Worm (Caenorhabditis elegans): ENCODE measurements around the gene F18E9.1.

F18E9.1 gene

ce11 chrX:8623840-8624591, 22.7 kb downstream of the F18E9.1 start:
- TF ChIP-seq hmbx-1 (tag; optimal IDR thresholded peaks at IDR 0.05), result no peak
- TF ChIP-seq sea-1 (GFP tag; conservative IDR thresholded peaks at IDR 0.05), result peak; percentile 42; the same call in 1 of the 2 replicates
- TF ChIP-seq F13C5.2 (tag; optimal IDR thresholded peaks at IDR 0.05), result no peak
- no peak for TF ChIP-seq tbx-37 (GFP tag; conservative IDR thresholded peaks at IDR 0.05)
- TF ChIP-seq aly-1 (tag; optimal IDR thresholded peaks at IDR 0.05), result no peak
- TF ChIP-seq ets-7 (tag; optimal IDR thresholded peaks at IDR 0.05), result no peak
- TF ChIP-seq pes-1 (GFP tag; IDR thresholded peaks at IDR 0.05), result peak; percentile 52; the same call in 1 of the 2 replicates
- no peak for TF ChIP-seq B0310.2 (tag; optimal IDR thresholded peaks at IDR 0.05)
- 0 out of 2 replicates have a peak, but pooled peaks have one; percentile 50 for TF ChIP-seq scrt-1 (GFP tag; IDR thresholded peaks at IDR 0.05)
- TF ChIP-seq hmg-4 (GFP tag; optimal IDR thresholded peaks at IDR 0.05), result no peak
- TF ChIP-seq ceh-36 (tag; optimal IDR thresholded peaks at IDR 0.05), result peak; percentile 40
- 0 out of 2 replicates have a peak, but pooled peaks have one; percentile 5 for TF ChIP-seq tbx-11 (GFP tag; IDR thresholded peaks at IDR 0.05)
- TF ChIP-seq tra-4 (tag; optimal IDR thresholded peaks at IDR 0.05), result no peak
- no peak for TF ChIP-seq ceh-13 (GFP tag; optimal IDR thresholded peaks at IDR 0.05)
- 0 out of 2 replicates have a peak, but pooled peaks have one; percentile 10 for TF ChIP-seq flt-1 (GFP tag; IDR thresholded peaks at IDR 0.05)
- peak; percentile 36 for TF ChIP-seq hnd-1 (tag; optimal IDR thresholded peaks at IDR 0.05)
- TF ChIP-seq ama-1 (optimal IDR thresholded peaks at IDR 0.05), result no peak

ce11 chrX:8625090-8625489, 23.8 kb downstream of the F18E9.1 start, which contains the start of gene K01A12.3:
Gene K01A12.3 (minus strand): TSS chrX:8625190.
- no peak for TF ChIP-seq ceh-13 (GFP tag; optimal IDR thresholded peaks at IDR 0.05)
- TF ChIP-seq tra-4 (tag; optimal IDR thresholded peaks at IDR 0.05), result no peak
- TF ChIP-seq F13C5.2 (tag; optimal IDR thresholded peaks at IDR 0.05), result no peak
- no peak for TF ChIP-seq pes-1 (GFP tag; IDR thresholded peaks at IDR 0.05)
- TF ChIP-seq scrt-1 (GFP tag; IDR thresholded peaks at IDR 0.05), result no peak
- TF ChIP-seq hmg-4 (GFP tag; optimal IDR thresholded peaks at IDR 0.05), result no peak
- TF ChIP-seq ets-7 (tag; optimal IDR thresholded peaks at IDR 0.05), result no peak
- TF ChIP-seq tbx-11 (GFP tag; IDR thresholded peaks at IDR 0.05), result no peak
- no peak for TF ChIP-seq flt-1 (GFP tag; IDR thresholded peaks at IDR 0.05)
- no peak for TF ChIP-seq hnd-1 (tag; optimal IDR thresholded peaks at IDR 0.05)
- no peak for TF ChIP-seq ama-1 (optimal IDR thresholded peaks at IDR 0.05)
- no peak for TF ChIP-seq tbx-37 (GFP tag; conservative IDR thresholded peaks at IDR 0.05)
- TF ChIP-seq sea-1 (GFP tag; conservative IDR thresholded peaks at IDR 0.05), result no peak
- TF ChIP-seq ceh-36 (tag; optimal IDR thresholded peaks at IDR 0.05), result no peak
- TF ChIP-seq aly-1 (tag; optimal IDR thresholded peaks at IDR 0.05), result no peak
- no peak for TF ChIP-seq hmbx-1 (tag; optimal IDR thresholded peaks at IDR 0.05)
- TF ChIP-seq B0310.2 (tag; optimal IDR thresholded peaks at IDR 0.05), result no peak

ce11 chrX:8638679-8639184, 37.4 kb downstream of the F18E9.1 start:
- peak; percentile 84 for TF ChIP-seq flt-1 (GFP tag; IDR thresholded peaks at IDR 0.05)
- peak; percentile 75; the same call in 1 of the 2 replicates for TF ChIP-seq tbx-11 (GFP tag; IDR thresholded peaks at IDR 0.05)
- peak; percentile 34 for TF ChIP-seq hmbx-1 (tag; optimal IDR thresholded peaks at IDR 0.05)
- peak; percentile 85 for TF ChIP-seq scrt-1 (GFP tag; IDR thresholded peaks at IDR 0.05)
- no peak for TF ChIP-seq ceh-36 (tag; optimal IDR thresholded peaks at IDR 0.05)
- TF ChIP-seq hmg-4 (GFP tag; optimal IDR thresholded peaks at IDR 0.05), result no peak
- no peak for TF ChIP-seq ceh-13 (GFP tag; optimal IDR thresholded peaks at IDR 0.05)
- TF ChIP-seq aly-1 (tag; optimal IDR thresholded peaks at IDR 0.05), result no peak
- TF ChIP-seq F13C5.2 (tag; optimal IDR thresholded peaks at IDR 0.05), result no peak
- TF ChIP-seq hnd-1 (tag; optimal IDR thresholded peaks at IDR 0.05), result peak; percentile 69
- TF ChIP-seq tra-4 (tag; optimal IDR thresholded peaks at IDR 0.05), result no peak
- no peak for TF ChIP-seq ets-7 (tag; optimal IDR thresholded peaks at IDR 0.05)
- TF ChIP-seq pes-1 (GFP tag; IDR thresholded peaks at IDR 0.05), result peak; percentile 84
- TF ChIP-seq sea-1 (GFP tag; conservative IDR thresholded peaks at IDR 0.05), result peak; percentile 78; the same call in 1 of the 2 replicates
- TF ChIP-seq B0310.2 (tag; optimal IDR thresholded peaks at IDR 0.05), result peak; percentile 50
- no peak for TF ChIP-seq ama-1 (optimal IDR thresholded peaks at IDR 0.05)
- peak; percentile 70; the same call in 1 of the 2 replicates for TF ChIP-seq tbx-37 (GFP tag; conservative IDR thresholded peaks at IDR 0.05)

- TF ChIP-seq ceh-13 (GFP tag; optimal IDR thresholded peaks at IDR 0.05) (no peak), pes-1 (GFP tag; IDR thresholded peaks at IDR 0.05) (peak; percentile 47; the same call in 1 of the 2 replicates), sea-1 (GFP tag; conservative IDR thresholded peaks at IDR 0.05) (no peak), tra-4 (tag; optimal IDR thresholded peaks at IDR 0.05) (no peak), flt-1 (GFP tag; IDR thresholded peaks at IDR 0.05) (0 out of 2 replicates have a peak, but pooled peaks have one; percentile 47), aly-1 (tag; optimal IDR thresholded peaks at IDR 0.05) (no peak), tbx-11 (GFP tag; IDR thresholded peaks at IDR 0.05) (peak; percentile 62; the same call in 1 of the 2 replicates), scrt-1 (GFP tag; IDR thresholded peaks at IDR 0.05) (no peak), hmbx-1 (tag; optimal IDR thresholded peaks at IDR 0.05) (no peak)
These were observed 39.3 kb downstream of the F18E9.1 start for ce11 chrX:8640654-8641053.

- TF ChIP-seq ceh-13 (GFP tag; optimal IDR thresholded peaks at IDR 0.05), result no peak
- TF ChIP-seq hmbx-1 (tag; optimal IDR thresholded peaks at IDR 0.05), result no peak
- TF ChIP-seq tbx-11 (GFP tag; IDR thresholded peaks at IDR 0.05), result no peak
- no peak for TF ChIP-seq ets-7 (tag; optimal IDR thresholded peaks at IDR 0.05)
- no peak for TF ChIP-seq ceh-36 (tag; optimal IDR thresholded peaks at IDR 0.05)
- no peak for TF ChIP-seq B0310.2 (tag; optimal IDR thresholded peaks at IDR 0.05)
- no peak for TF ChIP-seq flt-1 (GFP tag; IDR thresholded peaks at IDR 0.05)
- TF ChIP-seq aly-1 (tag; optimal IDR thresholded peaks at IDR 0.05), result no peak
These were observed 42.5 kb downstream of the F18E9.1 start, which contains the start of gene stg-2 for ce11 chrX:8643817-8644216. Gene stg-2 (minus strand): TSS chrX:8643917.

- TF ChIP-seq B0310.2 (tag; optimal IDR thresholded peaks at IDR 0.05), result peak; percentile 71
- TF ChIP-seq flt-1 (GFP tag; IDR thresholded peaks at IDR 0.05), result peak; percentile 91
- peak; percentile 89 for TF ChIP-seq tbx-11 (GFP tag; IDR thresholded peaks at IDR 0.05)
- TF ChIP-seq pes-1 (GFP tag; IDR thresholded peaks at IDR 0.05), result peak; percentile 92
- TF ChIP-seq ama-1 (optimal IDR thresholded peaks at IDR 0.05), result no peak
- TF ChIP-seq hmg-4 (GFP tag; optimal IDR thresholded peaks at IDR 0.05), result peak; percentile 89
- peak; percentile 89 for TF ChIP-seq aly-1 (tag; optimal IDR thresholded peaks at IDR 0.05)
- peak; percentile 39 for TF ChIP-seq ets-7 (tag; optimal IDR thresholded peaks at IDR 0.05)
- peak; percentile 70 for TF ChIP-seq hnd-1 (tag; optimal IDR thresholded peaks at IDR 0.05)
- peak; percentile 80 for TF ChIP-seq tbx-37 (GFP tag; conservative IDR thresholded peaks at IDR 0.05)
- TF ChIP-seq F13C5.2 (tag; optimal IDR thresholded peaks at IDR 0.05), result peak; percentile 81
- peak; percentile 43 for TF ChIP-seq hmbx-1 (tag; optimal IDR thresholded peaks at IDR 0.05)
- TF ChIP-seq ceh-36 (tag; optimal IDR thresholded peaks at IDR 0.05), result peak; percentile 85
- TF ChIP-seq scrt-1 (GFP tag; IDR thresholded peaks at IDR 0.05), result peak; percentile 89
- TF ChIP-seq ceh-13 (GFP tag; optimal IDR thresholded peaks at IDR 0.05), result peak; percentile 76
- peak; percentile 66 for TF ChIP-seq tra-4 (tag; optimal IDR thresholded peaks at IDR 0.05)
- peak; percentile 93 for TF ChIP-seq sea-1 (GFP tag; conservative IDR thresholded peaks at IDR 0.05)
These were observed 45.0 kb downstream of the F18E9.1 start for ce11 chrX:8646287-8646686.

Data from whole organism, early embryonic.